Fruit fly (Drosophila melanogaster): Measurements from ENCODE around the gene Mst84B.
A peak's percentile ranks its signal among the peaks of the same experiment; 100 is the strongest.

Mst84B gene

DNA sequence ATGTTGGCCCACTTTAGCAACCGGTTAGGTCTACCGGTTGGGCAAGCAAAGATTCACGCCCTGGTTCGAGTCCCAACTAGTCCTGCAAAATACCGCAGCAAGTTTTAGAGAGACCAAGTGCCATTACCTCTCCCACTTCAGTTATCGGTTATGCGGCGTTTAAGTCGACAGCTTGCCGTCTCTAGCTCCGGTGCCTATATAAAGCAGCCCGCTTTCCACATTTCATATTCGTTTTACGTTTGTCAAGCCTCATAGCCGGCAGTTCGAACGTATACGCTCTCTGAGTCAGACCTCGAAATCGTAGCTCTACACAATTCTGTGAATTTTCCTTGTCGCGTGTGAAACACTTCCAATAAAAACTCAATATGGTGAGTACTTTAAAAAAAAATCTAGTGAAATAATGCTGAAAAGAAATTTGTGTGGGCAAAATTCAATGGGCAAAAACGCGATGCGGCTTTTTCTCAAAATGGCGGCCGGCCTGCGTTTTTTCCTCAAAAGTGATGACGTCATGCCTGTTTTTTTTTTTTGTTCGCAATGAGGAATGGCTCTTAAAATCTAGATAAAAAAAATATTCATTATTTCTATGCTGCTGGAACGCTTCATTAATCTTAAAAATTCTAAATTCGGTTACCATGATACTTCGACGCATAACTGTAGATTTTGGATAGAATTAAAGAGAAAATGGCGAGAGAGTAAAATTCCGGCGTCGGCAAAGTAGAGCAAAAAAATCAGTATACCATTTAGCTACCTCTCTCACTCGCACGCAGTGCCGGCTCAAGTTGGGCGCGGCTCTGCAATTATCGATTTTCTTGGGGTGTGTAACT, 24.6 kb downstream of the Mst84B start, which contains the start of gene alphaTub84B (continued):
- peak; percentile 61 for TF ChIP-seq CG10147 (GFP tag; optimal IDR thresholded peaks at IDR 0.05)

DNA sequence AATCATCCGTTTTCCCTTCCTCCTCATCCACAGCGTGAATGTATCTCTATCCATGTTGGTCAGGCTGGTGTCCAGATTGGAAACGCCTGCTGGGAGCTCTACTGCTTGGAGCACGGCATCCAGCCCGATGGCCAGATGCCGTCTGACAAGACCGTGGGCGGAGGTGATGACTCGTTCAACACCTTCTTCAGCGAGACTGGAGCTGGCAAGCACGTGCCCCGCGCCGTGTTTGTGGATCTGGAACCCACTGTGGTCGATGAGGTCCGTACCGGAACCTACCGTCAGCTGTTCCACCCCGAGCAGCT, 25.2 kb downstream of the Mst84B start:
- TF ChIP-seq Ets65A (GFP tag): peak; percentile 57
- TF ChIP-seq Med (GFP tag): peak; percentile 59
- peak; percentile 53; the same call in 1 of the 2 replicates for TF ChIP-seq chm (GFP tag; IDR thresholded peaks at IDR 0.05)
- TF ChIP-seq H2.0 (GFP tag; IDR thresholded peaks at IDR 0.05): no peak
- TF ChIP-seq CG31224 (GFP tag; IDR thresholded peaks at IDR 0.05): no peak
- TF ChIP-seq CG17912 (GFP tag; optimal IDR thresholded peaks at IDR 0.05): peak; percentile 33
- TF ChIP-seq Hand (GFP tag; optimal IDR thresholded peaks at IDR 0.05): no peak
- no peak for TF ChIP-seq CkIIα-i1 (GFP tag; IDR thresholded peaks at IDR 0.05)
- no peak for TF ChIP-seq CG2712 (tag; optimal IDR thresholded peaks at IDR 0.05)
- TF ChIP-seq p53 (GFP tag; optimal IDR thresholded peaks at IDR 0.05): no peak
- no peak for TF ChIP-seq NK7.1 (GFP tag; optimal IDR thresholded peaks at IDR 0.05)
- no peak for TF ChIP-seq cad (GFP tag; optimal IDR thresholded peaks at IDR 0.05)
- TF ChIP-seq CG1603 (tag; optimal IDR thresholded peaks at IDR 0.05): no peak
- TF ChIP-seq pb (GFP tag; optimal IDR thresholded peaks at IDR 0.05): no peak
- TF ChIP-seq Mrtf (GFP tag; IDR thresholded peaks at IDR 0.05): no peak
- TF ChIP-seq corto (GFP tag; optimal IDR thresholded peaks at IDR 0.05): no peak
- no peak for TF ChIP-seq Elba2 (GFP tag; optimal IDR thresholded peaks at IDR 0.05)
- TF ChIP-seq ci (GFP tag; IDR thresholded peaks at IDR 0.05): 0 out of 3 replicates have a peak, but pooled peaks have one; percentile 26
- no peak for TF ChIP-seq luna (GFP tag; optimal IDR thresholded peaks at IDR 0.05)
- TF ChIP-seq ems (GFP tag; optimal IDR thresholded peaks at IDR 0.05): no peak
- no peak for TF ChIP-seq lilli (GFP tag; optimal IDR thresholded peaks at IDR 0.05)
- TF ChIP-seq mld (GFP tag; IDR thresholded peaks at IDR 0.05; ENCODE audit: partially characterized antibody): 0 out of 3 replicates have a peak, but pooled peaks have one; percentile 27

DNA sequence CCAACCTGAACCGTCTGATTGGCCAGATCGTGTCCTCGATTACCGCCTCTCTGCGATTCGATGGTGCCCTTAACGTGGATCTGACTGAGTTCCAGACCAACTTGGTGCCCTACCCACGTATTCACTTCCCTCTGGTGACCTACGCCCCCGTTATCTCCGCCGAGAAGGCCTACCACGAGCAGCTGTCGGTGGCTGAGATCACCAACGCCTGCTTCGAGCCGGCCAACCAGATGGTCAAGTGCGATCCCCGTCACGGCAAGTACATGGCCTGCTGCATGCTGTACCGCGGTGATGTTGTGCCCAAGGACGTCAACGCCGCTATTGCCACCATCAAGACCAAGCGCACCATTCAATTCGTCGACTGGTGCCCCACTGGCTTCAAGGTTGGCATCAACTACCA, 25.9 kb downstream of the Mst84B start:
- TF ChIP-seq ash1 (GFP tag; optimal IDR thresholded peaks at IDR 0.05) (no peak), CG13894 (tag; optimal IDR thresholded peaks at IDR 0.05) (no peak), NFAT (GFP tag; IDR thresholded peaks at IDR 0.05) (no peak), btn (GFP tag; optimal IDR thresholded peaks at IDR 0.05) (no peak), CG17385 (GFP tag; optimal IDR thresholded peaks at IDR 0.05) (no peak), gcm2 (GFP tag; optimal IDR thresholded peaks at IDR 0.05) (no peak), CG8281 (tag; optimal IDR thresholded peaks at IDR 0.05) (no peak), p53 (GFP tag; optimal IDR thresholded peaks at IDR 0.05) (no peak), CG10431 (GFP tag; optimal IDR thresholded peaks at IDR 0.05) (no peak), CG33557 (GFP tag; optimal IDR thresholded peaks at IDR 0.05) (no peak), Poxn (GFP tag; IDR thresholded peaks at IDR 0.05) (no peak), ap (GFP tag; IDR thresholded peaks at IDR 0.05) (no peak), CG14710 (tag; optimal IDR thresholded peaks at IDR 0.05) (no peak), hb (GFP tag; IDR thresholded peaks at IDR 0.05; ENCODE audit: partially characterized antibody) (no peak), H2.0 (GFP tag; IDR thresholded peaks at IDR 0.05) (0 out of 2 replicates have a peak, but pooled peaks have one; percentile 4), seq (GFP tag; IDR thresholded peaks at IDR 0.05) (no peak), lilli (GFP tag; optimal IDR thresholded peaks at IDR 0.05) (no peak), klu (GFP tag; IDR thresholded peaks at IDR 0.05) (no peak), tgo (GFP tag; IDR thresholded peaks at IDR 0.05) (no peak), CG1529 (GFP tag; optimal IDR thresholded peaks at IDR 0.05) (no peak), CG9932 (GFP tag; IDR thresholded peaks at IDR 0.05) (0 out of 2 replicates have a peak, but pooled peaks have one; percentile 10), CG6272 (GFP tag; IDR thresholded peaks at IDR 0.05) (no peak), CG3281 (GFP tag; optimal IDR thresholded peaks at IDR 0.05) (no peak), lmd (GFP tag; IDR thresholded peaks at IDR 0.05) (no peak), NfI (GFP tag; optimal IDR thresholded peaks at IDR 0.05) (no peak), CG17829 (tag; optimal IDR thresholded peaks at IDR 0.05) (no peak), chm (GFP tag; IDR thresholded peaks at IDR 0.05) (no peak), CG2889 (GFP tag; IDR thresholded peaks at IDR 0.05) (no peak), CG18476 (GFP tag; optimal IDR thresholded peaks at IDR 0.05) (no peak), Ets65A (GFP tag) (peak; percentile 85)

Data from whole organism, embryonic.